Fruit fly (Drosophila melanogaster): Measurements from ENCODE around the gene CG11585.
A peak's percentile ranks its signal among the peaks of the same experiment; 100 is the strongest.

CG11585 gene

DNA sequence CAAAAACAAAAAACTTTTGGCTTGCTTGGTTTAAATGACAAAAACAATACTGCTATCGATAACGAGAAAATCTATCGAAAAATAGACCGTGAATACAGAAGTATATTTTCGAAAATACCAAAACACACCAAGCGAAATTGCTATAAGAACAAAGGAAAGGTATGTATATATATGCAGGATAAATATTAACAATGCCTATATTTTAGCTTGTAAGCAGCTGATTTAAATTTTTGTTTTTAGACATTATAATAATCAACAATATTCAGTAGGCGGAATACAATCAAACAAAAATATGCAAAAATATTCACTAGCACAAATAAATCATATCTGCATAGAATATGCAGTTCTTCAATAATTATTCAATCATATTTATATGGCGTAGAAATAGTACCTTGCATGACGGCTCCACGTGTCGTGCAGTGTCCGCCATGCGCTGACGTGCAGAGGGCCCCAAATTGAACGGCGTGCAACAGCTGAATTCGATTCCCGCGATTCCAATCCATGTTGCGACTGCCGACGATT, 48.6 kb downstream of the CG11585 start, which contains the start of the genes Fbxl4 and Dus2 (continued):
- no peak for TF ChIP-seq cad (GFP tag; optimal IDR thresholded peaks at IDR 0.05)
- no peak for TF ChIP-seq nerfin-2 (GFP tag; IDR thresholded peaks at IDR 0.05; ENCODE audit: partially characterized antibody)
- TF ChIP-seq ab (GFP tag; optimal IDR thresholded peaks at IDR 0.05), result peak; percentile 88
- TF ChIP-seq sim (GFP tag; IDR thresholded peaks at IDR 0.05), result peak; percentile 60; the same call in 1 of the 2 replicates
- peak; percentile 94 for TF ChIP-seq CG12391 (tag; optimal IDR thresholded peaks at IDR 0.05)
- peak; percentile 75 for TF ChIP-seq MTF-1 (GFP tag; optimal IDR thresholded peaks at IDR 0.05; ENCODE audit: borderline replicate concordance)
- peak; percentile 91 for TF ChIP-seq Meics (GFP tag; optimal IDR thresholded peaks at IDR 0.05)
- TF ChIP-seq CG15479 (GFP tag; optimal IDR thresholded peaks at IDR 0.05), result no peak
- TF ChIP-seq danr (GFP tag; IDR thresholded peaks at IDR 0.05), result peak; percentile 81
- peak; percentile 84 for TF ChIP-seq CG17359 (tag; optimal IDR thresholded peaks at IDR 0.05)
- TF ChIP-seq Kr (GFP tag; optimal IDR thresholded peaks at IDR 0.05), result no peak
- TF ChIP-seq p53 (GFP tag; optimal IDR thresholded peaks at IDR 0.05), result peak; percentile 81
- peak; percentile 82 for TF ChIP-seq CG14050 (GFP tag; IDR thresholded peaks at IDR 0.05)
- peak; percentile 79 for TF ChIP-seq B-H1 (GFP tag; IDR thresholded peaks at IDR 0.05)
- TF ChIP-seq CG11723 (GFP tag; optimal IDR thresholded peaks at IDR 0.05), result peak; percentile 89
- TF ChIP-seq Fer2 (tag; optimal IDR thresholded peaks at IDR 0.05), result peak; percentile 83
- TF ChIP-seq CG4617 (GFP tag; optimal IDR thresholded peaks at IDR 0.05; ENCODE audit: borderline replicate concordance), result peak; percentile 76
- peak; percentile 91 for TF ChIP-seq ap (GFP tag; IDR thresholded peaks at IDR 0.05)
- TF ChIP-seq CG2202 (tag; optimal IDR thresholded peaks at IDR 0.05), result peak; percentile 81
- TF ChIP-seq nau (GFP tag; optimal IDR thresholded peaks at IDR 0.05), result no peak
- TF ChIP-seq crc (GFP tag; optimal IDR thresholded peaks at IDR 0.05), result peak; percentile 49
- 0 out of 3 replicates have a peak, but pooled peaks have one; percentile 25 for TF ChIP-seq Doc3 (GFP tag; IDR thresholded peaks at IDR 0.05; ENCODE audit: partially characterized antibody)
- TF ChIP-seq Deaf1 (tag; optimal IDR thresholded peaks at IDR 0.05), result peak; percentile 63
- TF ChIP-seq Eip74EF (GFP tag; optimal IDR thresholded peaks at IDR 0.05), result peak in 1 of 2 experiments; percentile 70
- TF ChIP-seq CG12236 (GFP tag; optimal IDR thresholded peaks at IDR 0.05), result peak; percentile 70
- 0 out of 2 replicates have a peak, but pooled peaks have one; percentile 18 for TF ChIP-seq Scr (GFP tag; IDR thresholded peaks at IDR 0.05; ENCODE audit: partially characterized antibody)
- TF ChIP-seq PHDP (tag; optimal IDR thresholded peaks at IDR 0.05), result peak; percentile 91
- TF ChIP-seq Hr39 (optimal IDR thresholded peaks at IDR 0.05), result no peak
- TF ChIP-seq Sry-δ (GFP tag; optimal IDR thresholded peaks at IDR 0.05), result peak; percentile 66
- peak; percentile 87 for TF ChIP-seq CG4730 (GFP tag; IDR thresholded peaks at IDR 0.05)
- no peak for TF ChIP-seq tll (GFP tag; optimal IDR thresholded peaks at IDR 0.05)
- peak; percentile 92 for TF ChIP-seq mam (GFP tag; optimal IDR thresholded peaks at IDR 0.05)
- TF ChIP-seq HHEX (GFP tag; optimal IDR thresholded peaks at IDR 0.05), result peak; percentile 89
- TF ChIP-seq CG12155 (GFP tag; optimal IDR thresholded peaks at IDR 0.05), result peak; percentile 90
- peak; percentile 90 for TF ChIP-seq hkb (optimal IDR thresholded peaks at IDR 0.05)
- peak; percentile 89 for TF ChIP-seq hkb (GFP tag; IDR thresholded peaks at IDR 0.05)
- TF ChIP-seq Hr3 (GFP tag; optimal IDR thresholded peaks at IDR 0.05), result peak; percentile 94
- peak; percentile 97 for TF ChIP-seq tin (GFP tag; optimal IDR thresholded peaks at IDR 0.05)
- peak; percentile 90 for TF ChIP-seq fd96Cb (tag; optimal IDR thresholded peaks at IDR 0.05)
- TF ChIP-seq fru (optimal IDR thresholded peaks at IDR 0.05), result no peak
- peak; percentile 11 for TF ChIP-seq HLHmδ (GFP tag; optimal IDR thresholded peaks at IDR 0.05)
- peak; percentile 85 for TF ChIP-seq CG15011 (GFP tag; optimal IDR thresholded peaks at IDR 0.05)
- peak; percentile 76 for TF ChIP-seq jigr1 (GFP tag; IDR thresholded peaks at IDR 0.05)
- peak; percentile 92 for TF ChIP-seq dpn (GFP tag; optimal IDR thresholded peaks at IDR 0.05)
- TF ChIP-seq Dbx (GFP tag; IDR thresholded peaks at IDR 0.05), result peak; percentile 93
- peak; percentile 89 for TF ChIP-seq CHES-1-like (GFP tag; optimal IDR thresholded peaks at IDR 0.05)
- peak; percentile 81 for TF ChIP-seq da (GFP tag; optimal IDR thresholded peaks at IDR 0.05)
- peak; percentile 92 for TF ChIP-seq CG30431 (GFP tag; optimal IDR thresholded peaks at IDR 0.05)
- peak; percentile 77 for TF ChIP-seq ATbp (GFP tag; optimal IDR thresholded peaks at IDR 0.05)
- TF ChIP-seq sens (GFP tag), result peak; percentile 98
